Fruit fly (Drosophila melanogaster) whole organism, embryonic: ENCODE measurements around the gene orb.
A peak's percentile ranks its signal among the peaks of the same experiment; 100 is the strongest.

Experiments used
- ATbp ChIP-seq: fragments of 200-800 bp; sonication (Bioruptor generic); optimal IDR thresholded peaks from 2 replicates; lab custom pipeline; 2017; ENCODE audit warnings: missing biosample characterization, mild to moderate bottlenecking, missing genetic modification characterization, missing genetic modification reagents
- CG10321 ChIP-seq: fragments of 200-800 bp; sonication (Bioruptor generic); IDR thresholded peaks from 2 replicates; pipeline ENCODE4 v1.3.6; 2022; ENCODE audit warnings: missing biosample characterization, missing genetic modification characterization
- CG11247 ChIP-seq: fragments of 200-800 bp; sonication (Bioruptor generic); IDR thresholded peaks from 2 replicates; pipeline ENCODE4 v1.3.6; 2022; ENCODE audit warnings: missing biosample characterization, missing genetic modification characterization
- CG12659 ChIP-seq: fragments of 200-800 bp; sonication (Bioruptor generic); optimal IDR thresholded peaks from 3 replicates; lab custom pipeline; 2017; ENCODE audit warnings: mild to moderate bottlenecking, missing biosample characterization, missing genetic modification reagents, missing genetic modification characterization
- CG14014 ChIP-seq: fragments of 200-800 bp; sonication (Bioruptor generic); IDR thresholded peaks from 2 replicates; pipeline ENCODE4 v1.3.6; 2022; ENCODE audit warnings: missing biosample characterization, missing genetic modification characterization
- CG14441 ChIP-seq: fragments of 200-800 bp; sonication (Bioruptor generic); IDR thresholded peaks from 2 replicates; pipeline ENCODE4 v1.3.6; 2022; ENCODE audit warnings: missing biosample characterization, missing genetic modification characterization
- CG1602 ChIP-seq: fragments of 200-800 bp; sonication (Bioruptor generic); optimal IDR thresholded peaks from 3 replicates; lab custom pipeline; 2016; ENCODE audit warnings: missing biosample characterization, missing genetic modification characterization
- CG16815 ChIP-seq: fragments of 200-800 bp; sonication (Bioruptor generic); optimal IDR thresholded peaks from 3 replicates; lab custom pipeline; 2017; ENCODE audit warnings: missing biosample characterization, mild to moderate bottlenecking, missing genetic modification characterization
- CG2129 ChIP-seq: fragments of 200-800 bp; sonication (Bioruptor generic); IDR thresholded peaks from 2 replicates; pipeline ENCODE4 v1.3.6; 2022; ENCODE audit warnings: missing biosample characterization, missing genetic modification characterization; ENCODE audit not compliant: partially characterized antibody
- CG2678 ChIP-seq: fragments of 200-800 bp; sonication (Bioruptor generic); optimal IDR thresholded peaks from 3 replicates; lab custom pipeline; 2019; ENCODE audit warnings: missing biosample characterization, mild to moderate bottlenecking, missing genetic modification characterization, moderate library complexity
- CG2875 ChIP-seq: fragments of 200-800 bp; sonication (Bioruptor generic); optimal IDR thresholded peaks from 2 replicates; lab custom pipeline; 2017; ENCODE audit warnings: missing biosample characterization, mild to moderate bottlenecking, missing genetic modification characterization, missing genetic modification reagents
- CG3163 ChIP-seq: fragments of 200-800 bp; sonication (Bioruptor generic); optimal IDR thresholded peaks from 3 replicates; lab custom pipeline; 2016; ENCODE audit warnings: missing biosample characterization, missing genetic modification characterization
- CG33557 ChIP-seq: fragments of 200-800 bp; sonication (Bioruptor generic); optimal IDR thresholded peaks from 2 replicates; lab custom pipeline; 2019; ENCODE audit warnings: missing biosample characterization, mild to moderate bottlenecking, missing genetic modification characterization, moderate library complexity
- CG34376 ChIP-seq: fragments of 200-800 bp; sonication (Bioruptor generic); optimal IDR thresholded peaks from 2 replicates; lab custom pipeline; 2018; ENCODE audit warnings: missing biosample characterization, mild to moderate bottlenecking, missing genetic modification characterization
- CG4730 ChIP-seq: fragments of 200-800 bp; sonication (Bioruptor generic); IDR thresholded peaks from 2 replicates; pipeline ENCODE4 v1.3.6; 2022; ENCODE audit warnings: missing biosample characterization, missing genetic modification characterization
- CrebB ChIP-seq: fragments of 200-800 bp; sonication (Bioruptor generic); optimal IDR thresholded peaks from 3 replicates; lab custom pipeline; 2018; ENCODE audit warnings: missing biosample characterization, mild to moderate bottlenecking, missing genetic modification characterization
- D19A ChIP-seq: fragments of 200-800 bp; optimal IDR thresholded peaks from 3 replicates; lab custom pipeline; 2019; ENCODE audit warnings: missing biosample characterization, mild to moderate bottlenecking, missing genetic modification characterization, moderate library complexity
- D19B ChIP-seq: fragments of 200-800 bp; sonication (Bioruptor generic); optimal IDR thresholded peaks from 2 replicates; lab custom pipeline; 2017; ENCODE audit warnings: missing biosample characterization, mild to moderate bottlenecking, missing genetic modification characterization
- Deaf1 ChIP-seq: fragments of 200-800 bp; optimal IDR thresholded peaks from 3 replicates; lab custom pipeline; 2019; ENCODE audit warnings: missing biosample characterization, mild to moderate bottlenecking, missing genetic modification characterization, moderate library complexity
- Dip2 ChIP-seq: fragments of 200-800 bp; sonication (Bioruptor generic); IDR thresholded peaks from 2 replicates; pipeline ENCODE4 v1.3.6; 2022; ENCODE audit warnings: missing biosample characterization, missing genetic modification characterization
- E2f2 ChIP-seq: fragments of 200-800 bp; sonication (Bioruptor generic); IDR thresholded peaks from 2 replicates; pipeline ENCODE4 v1.3.6; 2022; ENCODE audit warnings: missing biosample characterization, missing genetic modification characterization
- H15 ChIP-seq: fragments of 200-800 bp; sonication (Bioruptor generic); IDR thresholded peaks from 3 replicates; pipeline ENCODE4 v1.3.6; 2022; ENCODE audit warnings: missing biosample characterization, missing genetic modification characterization
- H2.0 ChIP-seq: fragments of 200-800 bp; sonication (Bioruptor generic); IDR thresholded peaks from 2 replicates; pipeline ENCODE4 v1.3.6; 2022; ENCODE audit warnings: missing biosample characterization, missing genetic modification characterization
- HHEX ChIP-seq: fragments of 200-800 bp; sonication (Bioruptor generic); optimal IDR thresholded peaks from 3 replicates; lab custom pipeline; 2017; ENCODE audit warnings: missing biosample characterization, mild to moderate bottlenecking, missing genetic modification characterization, missing genetic modification reagents
- Lhr ChIP-seq: fragments of 200-800 bp; sonication (Bioruptor generic); optimal IDR thresholded peaks from 3 replicates; lab custom pipeline; 2017; ENCODE audit warnings: mild to moderate bottlenecking, missing biosample characterization, missing genetic modification reagents, missing genetic modification characterization
- Myb ChIP-seq: fragments of 200-800 bp; sonication (Bioruptor generic); optimal IDR thresholded peaks from 2 replicates; lab custom pipeline; 2016; ENCODE audit warnings: missing biosample characterization, missing genetic modification characterization
- Optix ChIP-seq: fragments of 200-800 bp; sonication (Bioruptor generic); IDR thresholded peaks from 3 replicates; pipeline ENCODE4 v1.3.6; 2022; ENCODE audit warnings: missing biosample characterization, missing genetic modification characterization
- Ravus ChIP-seq: fragments of 200-800 bp; sonication (Bioruptor generic); IDR thresholded peaks from 2 replicates; pipeline ENCODE4 v1.3.6; 2022; ENCODE audit warnings: missing biosample characterization, missing genetic modification characterization
- Spps ChIP-seq: fragments of 200-800 bp; sonication (Bioruptor generic); optimal IDR thresholded peaks from 2 replicates; lab custom pipeline; 2018; ENCODE audit warnings: missing biosample characterization, mild to moderate bottlenecking, missing genetic modification characterization
- TFAM ChIP-seq: fragments of 200-800 bp; sonication (Bioruptor generic); optimal IDR thresholded peaks from 2 replicates; lab custom pipeline; 2017; ENCODE audit warnings: missing biosample characterization, missing genetic modification characterization, inconsistent platforms
- ab ChIP-seq: fragments of 200-800 bp; sonication (Bioruptor generic); optimal IDR thresholded peaks from 2 replicates; lab custom pipeline; 2016; ENCODE audit warnings: missing biosample characterization, missing genetic modification characterization
- ara ChIP-seq: fragments of 200-800 bp; sonication (Bioruptor generic); IDR thresholded peaks from 2 replicates; pipeline ENCODE4 v1.3.6; 2022; ENCODE audit warnings: missing biosample characterization, missing genetic modification characterization
- az2 ChIP-seq: fragments of 200-800 bp; sonication (Bioruptor generic); optimal IDR thresholded peaks from 3 replicates; lab custom pipeline; 2016; ENCODE audit warnings: missing biosample characterization, missing genetic modification characterization
- bab2 ChIP-seq: fragments of 200-800 bp; sonication (Bioruptor generic); optimal IDR thresholded peaks from 2 replicates; lab custom pipeline; 2016; ENCODE audit warnings: missing biosample characterization, missing genetic modification characterization
- dmrt99B ChIP-seq: fragments of 200-800 bp; sonication (Bioruptor generic); optimal IDR thresholded peaks from 2 replicates; lab custom pipeline; 2018; ENCODE audit warnings: missing biosample characterization, mild to moderate bottlenecking, missing genetic modification characterization, moderate library complexity
- emc ChIP-seq: fragments of 200-800 bp; sonication (Bioruptor generic); optimal IDR thresholded peaks from 2 replicates; lab custom pipeline; 2016; ENCODE audit warnings: missing biosample characterization, missing genetic modification characterization
- esg ChIP-seq: fragments of 200-800 bp; sonication (Bioruptor generic); conservative IDR thresholded peaks from 2 replicates; pipeline ENCODE4 v1.3.6; 2022; ENCODE audit warnings: missing biosample characterization, missing genetic modification characterization
- fd102C ChIP-seq: fragments of 200-800 bp; sonication (Bioruptor generic); optimal IDR thresholded peaks from 2 replicates; lab custom pipeline; 2018; ENCODE audit warnings: missing biosample characterization, mild to moderate bottlenecking, missing genetic modification characterization, moderate library complexity
- her ChIP-seq: fragments of 200-800 bp; sonication (Bioruptor generic); optimal IDR thresholded peaks from 2 replicates; lab custom pipeline; 2016; ENCODE audit warnings: missing biosample characterization, missing genetic modification characterization
- hth ChIP-seq: fragments of >200 bp; optimal IDR thresholded peaks from 2 replicates; lab custom pipeline; 2017; ENCODE audit warnings: inconsistent platforms
- jigr1 ChIP-seq: fragments of 200-800 bp; sonication (Bioruptor generic); IDR thresholded peaks from 3 replicates; pipeline ENCODE4 v1.3.6; 2022; ENCODE audit warnings: missing biosample characterization, missing genetic modification characterization
- lov ChIP-seq, 2 experiments: fragments of 200-800 bp in 1 of 2; fragments of >200 bp in 1 of 2; sonication (Bioruptor generic) in 1 of 2; IDR thresholded peaks in 1 of 2; optimal IDR thresholded peaks in 1 of 2; 2 replicates in 1 of 2; 3 replicates in 1 of 2; pipeline versions ENCODE4 v1.3.6 to Lab custom; 2017 to 2022; ENCODE audit warnings: missing biosample characterization in 1 of 2, missing genetic modification characterization in 1 of 2
- nerfin-1 ChIP-seq: fragments of 200-800 bp; sonication (Bioruptor generic); optimal IDR thresholded peaks from 3 replicates; lab custom pipeline; 2019; ENCODE audit warnings: missing biosample characterization, mild to moderate bottlenecking, missing genetic modification characterization, moderate library complexity
- nmo ChIP-seq: fragments of 200-800 bp; sonication (Bioruptor generic); optimal IDR thresholded peaks from 2 replicates; lab custom pipeline; 2018; ENCODE audit warnings: missing biosample characterization, mild to moderate bottlenecking, missing genetic modification characterization, moderate library complexity
- peb ChIP-seq: fragments of 200-800 bp; sonication (Bioruptor generic); IDR thresholded peaks from 2 replicates; pipeline ENCODE4 v1.3.6; 2022; ENCODE audit warnings: missing biosample characterization, missing genetic modification characterization
- row ChIP-seq: fragments of 200-800 bp; sonication (Bioruptor generic); IDR thresholded peaks from 3 replicates; pipeline ENCODE4 v1.3.6; 2022; ENCODE audit warnings: missing biosample characterization, missing genetic modification characterization
- slbo ChIP-seq: fragments of 200-800 bp; sonication (Bioruptor generic); IDR thresholded peaks from 2 replicates; pipeline ENCODE4 v1.3.6; 2022; ENCODE audit warnings: missing biosample characterization, missing genetic modification characterization
- tll ChIP-seq, 2 experiments: fragments of 200-800 bp in 1 of 2; fragments of >200 bp in 1 of 2; sonication (Bioruptor generic) in 1 of 2; optimal IDR thresholded peaks; 2 replicates each; lab custom pipeline; 2017 to 2019; ENCODE audit warnings: missing biosample characterization in 2 of 2, missing genetic modification characterization in 2 of 2, mild to moderate bottlenecking in 1 of 2, moderate library complexity in 1 of 2
- vvl ChIP-seq: fragments of 200-800 bp; sonication (Bioruptor generic); IDR thresholded peaks from 2 replicates; pipeline ENCODE4 v1.3.6; 2022; ENCODE audit warnings: missing biosample characterization, missing genetic modification characterization
- zen2 ChIP-seq: fragments of 200-800 bp; sonication (Bioruptor generic); IDR thresholded peaks from 3 replicates; pipeline ENCODE4 v1.3.6; 2022; ENCODE audit warnings: missing biosample characterization, missing genetic modification characterization; ENCODE audit not compliant: partially characterized antibody

orb gene

dm6 chr3R:23280806-23281257 lies at the start of gene orb, which contains the start of gene Cdc16:
Gene orb, minus strand, starts transcription at chr3R:23280856.
Gene Cdc16, plus strand, starts transcription at chr3R:23281201.
- TF ChIP-seq CG10321 (peak; percentile 74), CG1602 (GFP tag; lab: Kevin White, UChicago) (peak; percentile 92), emc (peak; percentile 28), CrebB (tag; lab: Kevin White, UChicago) (peak; percentile 90), peb (GFP tag; lab: Robert Waterston, UW) (peak; percentile 67; the same call in 1 of the 2 replicates), TFAM (GFP tag; lab: Kevin White, UChicago) (peak; percentile 43), CG16815 (GFP tag; lab: Kevin White, UChicago) (peak; percentile 76), esg (GFP tag; lab: Robert Waterston, UW) (peak; percentile 87), CG4730 (GFP tag; lab: Robert Waterston, UW) (peak; percentile 89), row (GFP tag; lab: Robert Waterston, UW) (peak; percentile 96), H15 (peak; percentile 88), CG33557 (GFP tag; lab: Kevin White, UChicago) (peak; percentile 75), her (GFP tag; lab: Kevin White, UChicago) (peak; percentile 35), slbo (GFP tag; lab: Robert Waterston, UW) (peak; percentile 97), D19B (GFP tag; lab: Kevin White, UChicago) (peak; percentile 75), nmo (GFP tag; lab: Kevin White, UChicago) (peak; percentile 93), ara (GFP tag; lab: Robert Waterston, UW) (peak; percentile 83), CG2129 (GFP tag; lab: Robert Waterston, UW) (no peak), Ravus (peak; percentile 75), ab (GFP tag; lab: Kevin White, UChicago) (no peak), Spps (peak; percentile 90), ATbp (peak; percentile 80), CG14441 (GFP tag; lab: Robert Waterston, UW) (peak; percentile 91), tll (GFP tag; optimal IDR thresholded peaks at IDR 0.05; lab: Kevin White, UChicago) (no peak), fd102C (peak; percentile 30), E2f2 (peak; percentile 76), Myb (GFP tag; lab: Kevin White, UChicago) (peak; percentile 22), HHEX (GFP tag; lab: Kevin White, UChicago) (peak; percentile 85), dmrt99B (peak; percentile 91), nerfin-1 (peak; percentile 84), hth (lab: Kevin White, UChicago) (no peak), CG12659 (GFP tag; lab: Kevin White, UChicago) (peak; percentile 94), bab2 (GFP tag; lab: Kevin White, UChicago) (peak; percentile 79), zen2 (GFP tag; lab: Robert Waterston, UW) (no peak), CG2678 (tag; lab: Kevin White, UChicago) (peak; percentile 94), Deaf1 (peak; percentile 79), Lhr (GFP tag; lab: Kevin White, UChicago) (peak; percentile 74), CG14014 (peak; percentile 90), Dip2 (no peak), az2 (GFP tag; lab: Kevin White, UChicago) (peak; percentile 94), H2.0 (peak; percentile 94), Optix (GFP tag; lab: Robert Waterston, UW) (peak; percentile 64; the same call in 2 of the 3 replicates), lov (optimal IDR thresholded peaks at IDR 0.05; lab: Kevin White, UChicago) (no peak), lov (GFP tag; IDR thresholded peaks at IDR 0.05; lab: Robert Waterston, UW) (peak; percentile 81; the same call in 2 of the 3 replicates), D19A (tag; lab: Kevin White, UChicago) (peak; percentile 88), CG3163 (peak; percentile 33), CG34376 (GFP tag; lab: Kevin White, UChicago) (peak; percentile 80), jigr1 (GFP tag; lab: Robert Waterston, UW) (peak; percentile 16; the same call in 1 of the 3 replicates), CG2875 (GFP tag; lab: Kevin White, UChicago) (peak; percentile 76), CG11247 (GFP tag; lab: Robert Waterston, UW) (peak; percentile 94), vvl (GFP tag; lab: Robert Waterston, UW) (peak; percentile 97)
